Fruit fly (Drosophila melanogaster): Measurements from ENCODE around the gene CG1840.

Gene CG1840

DNA sequence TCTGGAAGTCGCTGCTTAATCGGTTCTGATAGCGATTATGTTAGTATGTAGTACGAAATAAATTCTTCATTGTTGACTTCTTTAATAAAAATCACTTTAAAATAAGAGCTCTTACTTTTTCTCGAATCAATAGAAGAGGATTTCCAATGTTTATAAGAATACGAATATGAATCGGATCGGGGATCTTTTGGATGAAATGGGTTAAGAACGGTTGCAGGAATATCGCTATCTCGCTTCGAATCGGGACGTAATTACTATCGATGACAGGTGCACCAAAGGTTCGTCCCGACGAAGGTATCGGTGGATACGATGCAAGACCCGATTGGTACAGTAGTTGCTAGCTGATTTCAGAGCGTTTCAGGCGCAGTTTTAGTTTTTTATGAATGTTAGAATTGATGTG lies 5.5 kb downstream of the CG1840 start, which contains the start of gene wisp:
TSS of gene wisp (plus strand) at position 301 of the 400 bp plus-strand sequence.
- TF ChIP-seq CG8478 (optimal IDR thresholded peaks at IDR 0.05) (no peak), pan (optimal IDR thresholded peaks at IDR 0.05) (no peak)

DNA sequence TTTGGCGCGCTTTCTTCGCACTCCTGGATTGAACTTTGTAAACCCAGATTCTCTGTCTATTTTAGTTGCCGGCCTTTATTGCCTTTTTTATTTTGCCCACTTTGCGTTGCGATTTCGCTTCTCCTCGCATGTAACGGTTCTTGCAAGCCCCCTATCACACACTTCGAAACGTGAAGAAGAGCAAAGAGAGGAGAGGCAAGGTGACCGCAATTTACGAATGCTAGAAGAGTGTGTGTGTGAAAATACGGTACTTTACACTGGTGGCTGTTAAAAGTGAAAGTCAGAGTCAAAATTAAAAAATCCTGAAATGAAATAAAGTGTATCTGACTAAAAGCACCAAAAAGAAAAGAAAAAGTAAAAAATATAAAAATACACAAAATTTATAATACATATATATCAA lies 6.0 kb downstream of the CG1840 start:
- TF ChIP-seq pan (optimal IDR thresholded peaks at IDR 0.05) (no peak), psq (optimal IDR thresholded peaks at IDR 0.05) (no peak), CG8478 (optimal IDR thresholded peaks at IDR 0.05) (no peak), Dll (optimal IDR thresholded peaks at IDR 0.05) (no peak), usp (GFP tag; optimal IDR thresholded peaks at IDR 0.05) (no peak), EcR (GFP tag; optimal IDR thresholded peaks at IDR 0.05) (no peak)

DNA sequence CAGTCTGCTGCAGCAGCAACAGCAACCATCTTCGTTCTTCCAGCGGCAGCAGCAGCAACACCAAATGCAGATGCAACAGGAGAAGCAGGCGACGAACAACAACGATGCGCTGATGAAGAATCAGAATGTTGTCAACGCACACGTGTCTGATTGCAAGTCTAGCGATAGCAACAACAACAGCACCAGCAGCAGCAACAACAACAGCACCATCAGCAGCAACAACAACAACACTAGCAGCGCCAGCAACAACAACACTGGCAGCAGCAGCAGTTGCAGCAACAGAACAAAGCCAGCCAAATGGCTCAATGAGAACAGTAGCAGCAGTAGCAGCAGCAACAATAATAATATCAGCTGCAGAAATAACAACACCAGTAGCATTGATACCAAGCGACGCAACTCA lies 7.0 kb downstream of the CG1840 start:
- TF ChIP-seq usp (GFP tag; optimal IDR thresholded peaks at IDR 0.05), result no peak
- TF ChIP-seq pan (optimal IDR thresholded peaks at IDR 0.05), result no peak
- TF ChIP-seq psq (optimal IDR thresholded peaks at IDR 0.05), result no peak
- TF ChIP-seq EcR (GFP tag; optimal IDR thresholded peaks at IDR 0.05), result no peak
- no peak for TF ChIP-seq CG8478 (optimal IDR thresholded peaks at IDR 0.05)
- TF ChIP-seq Dll (optimal IDR thresholded peaks at IDR 0.05), result no peak

DNA sequence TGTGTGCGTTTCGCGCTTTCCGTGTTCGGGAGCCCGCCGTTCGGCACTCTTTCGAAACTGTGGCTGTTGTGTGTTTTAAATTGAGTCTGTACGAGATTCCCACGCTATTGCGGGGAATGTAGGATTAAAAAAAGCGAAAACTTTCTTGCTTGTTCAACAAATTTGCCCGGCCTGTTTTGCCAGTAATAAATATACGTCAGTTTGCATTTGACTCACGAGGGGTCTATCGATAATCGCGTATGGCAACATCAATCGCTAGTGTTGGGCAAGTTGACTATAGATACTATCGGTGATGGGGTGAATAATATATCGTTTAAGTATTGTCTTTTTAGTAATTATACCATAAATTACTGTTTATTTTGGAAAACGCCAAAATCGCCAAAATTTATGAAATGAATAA lies 17.0 kb downstream of the CG1840 start, which contains the start of gene Upf1:
TSS of gene Upf1 (minus strand) at position 228 of the 400 bp plus-strand sequence.
- TF ChIP-seq EcR (GFP tag; optimal IDR thresholded peaks at IDR 0.05) (no peak), Dll (optimal IDR thresholded peaks at IDR 0.05) (no peak), usp (GFP tag; optimal IDR thresholded peaks at IDR 0.05) (no peak), pan (optimal IDR thresholded peaks at IDR 0.05) (no peak), CG8478 (optimal IDR thresholded peaks at IDR 0.05) (no peak), psq (optimal IDR thresholded peaks at IDR 0.05) (no peak)

DNA sequence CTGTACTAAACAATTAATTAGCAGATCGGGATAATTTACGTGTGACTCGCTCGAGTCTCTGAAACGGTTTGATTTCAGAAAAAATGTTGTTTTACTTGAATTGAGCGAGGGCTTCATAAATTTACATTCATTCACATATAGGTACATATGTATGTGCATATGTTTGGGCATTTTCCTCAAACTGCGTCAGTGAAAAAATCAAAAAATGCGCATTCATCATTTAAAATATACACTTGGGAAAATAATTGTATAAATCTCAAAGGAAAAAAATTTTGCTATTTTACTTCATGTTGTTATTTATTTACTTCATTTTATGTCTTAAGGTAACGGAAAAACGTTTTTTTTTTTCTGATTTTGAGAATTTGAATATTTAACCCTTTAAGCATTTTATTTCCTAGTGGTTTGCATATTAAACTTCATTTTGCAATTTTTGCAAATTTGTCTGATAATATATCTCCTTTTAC lies 18.7 kb downstream of the CG1840 start, which contains the start of gene CG43156:
TSS of gene CG43156 (minus strand) at position 51 of the 464 bp plus-strand sequence.
- TF ChIP-seq pan (optimal IDR thresholded peaks at IDR 0.05), result no peak
- TF ChIP-seq usp (GFP tag; optimal IDR thresholded peaks at IDR 0.05), result no peak
- TF ChIP-seq EcR (GFP tag; optimal IDR thresholded peaks at IDR 0.05), result no peak
- TF ChIP-seq Dll (optimal IDR thresholded peaks at IDR 0.05), result no peak
- TF ChIP-seq psq (optimal IDR thresholded peaks at IDR 0.05), result no peak
- no peak for TF ChIP-seq CG8478 (optimal IDR thresholded peaks at IDR 0.05)

DNA sequence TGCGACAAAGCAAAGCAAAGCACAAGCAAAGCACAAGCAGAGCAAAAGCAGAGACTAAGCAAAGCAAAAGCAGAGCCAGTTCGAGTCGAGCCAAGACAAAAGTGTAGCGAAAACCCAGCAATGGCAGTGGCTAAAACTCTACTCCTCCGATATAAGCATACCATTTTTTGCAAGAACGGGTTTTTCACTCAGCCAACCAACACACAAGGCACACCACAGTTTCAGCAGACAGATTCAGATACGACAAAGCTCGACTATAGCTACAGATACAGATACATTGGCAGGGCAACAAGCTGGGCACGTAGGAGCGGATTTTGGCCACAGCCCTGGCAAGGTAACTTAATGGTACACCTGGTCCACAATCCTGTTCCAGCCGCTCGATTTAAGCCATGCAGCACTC lies 25.4 kb downstream of the CG1840 start:
- no peak for TF ChIP-seq CG8478 (optimal IDR thresholded peaks at IDR 0.05)
- TF ChIP-seq EcR (GFP tag; optimal IDR thresholded peaks at IDR 0.05), result no peak
- no peak for TF ChIP-seq pan (optimal IDR thresholded peaks at IDR 0.05)
- no peak for TF ChIP-seq Dll (optimal IDR thresholded peaks at IDR 0.05)
- TF ChIP-seq usp (GFP tag; optimal IDR thresholded peaks at IDR 0.05), result no peak
- TF ChIP-seq psq (optimal IDR thresholded peaks at IDR 0.05), result no peak

DNA sequence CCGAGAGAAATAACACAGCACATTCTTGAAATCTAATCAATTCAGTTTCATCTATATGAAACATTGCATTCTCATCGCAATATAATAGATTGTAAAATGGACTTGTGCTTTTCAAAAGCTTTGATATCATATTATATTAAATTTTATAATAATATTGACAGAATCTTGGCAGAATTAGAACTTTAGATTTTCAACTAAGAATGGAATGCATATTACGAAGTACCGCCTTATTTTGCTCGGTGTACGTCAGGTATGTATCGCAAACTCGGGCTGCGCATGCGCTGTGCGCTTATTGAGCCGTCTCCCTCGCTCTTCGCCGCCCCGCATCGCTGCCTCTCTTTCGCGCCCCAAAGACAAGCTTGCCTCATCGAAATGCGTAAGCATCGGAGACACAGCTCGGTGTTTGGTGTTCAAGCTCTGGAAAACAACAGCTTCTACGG lies 27.0 kb downstream of the CG1840 start:
- TF ChIP-seq EcR (GFP tag; optimal IDR thresholded peaks at IDR 0.05), result no peak
- no peak for TF ChIP-seq Dll (optimal IDR thresholded peaks at IDR 0.05)
- no peak for TF ChIP-seq pan (optimal IDR thresholded peaks at IDR 0.05)
- no peak for TF ChIP-seq psq (optimal IDR thresholded peaks at IDR 0.05)
- TF ChIP-seq usp (GFP tag; optimal IDR thresholded peaks at IDR 0.05), result no peak
- TF ChIP-seq CG8478 (optimal IDR thresholded peaks at IDR 0.05), result no peak

DNA sequence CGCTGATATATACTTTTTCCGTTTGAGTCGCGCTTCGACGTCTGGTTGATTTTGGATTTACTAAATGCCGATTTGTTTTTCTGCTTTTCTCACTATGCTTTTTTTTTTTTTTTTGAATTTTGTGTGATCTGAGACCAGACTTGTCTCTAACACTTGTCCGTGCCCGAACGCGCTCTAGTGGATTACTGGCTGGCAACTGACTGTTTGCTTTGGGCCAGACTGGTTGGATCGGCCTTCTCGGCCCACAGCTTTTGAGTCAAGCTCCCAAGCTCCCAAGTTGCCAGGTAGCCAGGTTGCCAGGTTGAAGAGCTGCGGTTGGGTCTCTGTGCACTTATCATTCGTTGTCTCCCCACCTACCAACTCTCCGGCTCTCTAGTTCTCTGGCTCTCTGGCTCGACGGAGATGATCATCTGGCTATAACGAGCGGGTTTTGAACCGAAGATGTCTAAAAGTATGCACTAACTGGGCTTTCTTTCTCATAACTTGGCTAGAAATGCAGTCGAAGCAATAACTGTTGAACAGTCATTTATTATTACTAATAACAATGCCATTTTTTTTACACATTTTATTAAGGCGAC lies 29.0 kb downstream of the CG1840 start, which contains the start of gene pot:
TSS of gene pot (minus strand) at position 205 of the 578 bp plus-strand sequence.
- no peak for TF ChIP-seq usp (GFP tag; optimal IDR thresholded peaks at IDR 0.05)
- no peak for TF ChIP-seq EcR (GFP tag; optimal IDR thresholded peaks at IDR 0.05)
- TF ChIP-seq psq (optimal IDR thresholded peaks at IDR 0.05), result no peak
- TF ChIP-seq pan (optimal IDR thresholded peaks at IDR 0.05), result no peak
- TF ChIP-seq Dll (optimal IDR thresholded peaks at IDR 0.05), result no peak
- no peak for TF ChIP-seq CG8478 (optimal IDR thresholded peaks at IDR 0.05)

DNA sequence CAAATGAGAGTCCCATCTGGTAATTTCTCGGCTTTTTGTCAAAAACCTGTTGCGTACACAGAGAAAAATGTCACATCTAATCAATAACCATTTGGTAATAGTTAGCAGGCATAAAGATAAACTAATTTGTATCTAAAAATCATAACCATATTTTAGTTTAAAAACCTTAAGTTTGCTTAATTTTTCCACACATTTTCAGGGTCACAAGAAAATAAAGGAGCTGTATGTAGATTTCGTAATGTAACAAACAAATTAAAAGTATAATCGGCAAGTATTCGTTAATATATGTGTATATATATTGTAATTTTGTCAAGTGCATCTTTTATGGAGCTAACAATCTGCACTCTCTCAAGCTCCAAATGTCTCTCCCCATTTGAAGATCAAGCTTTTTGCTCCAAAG lies 32.8 kb downstream of the CG1840 start:
- TF ChIP-seq pan (optimal IDR thresholded peaks at IDR 0.05), result no peak
- no peak for TF ChIP-seq psq (optimal IDR thresholded peaks at IDR 0.05)
- no peak for TF ChIP-seq Dll (optimal IDR thresholded peaks at IDR 0.05)
- TF ChIP-seq EcR (GFP tag; optimal IDR thresholded peaks at IDR 0.05), result no peak

DNA sequence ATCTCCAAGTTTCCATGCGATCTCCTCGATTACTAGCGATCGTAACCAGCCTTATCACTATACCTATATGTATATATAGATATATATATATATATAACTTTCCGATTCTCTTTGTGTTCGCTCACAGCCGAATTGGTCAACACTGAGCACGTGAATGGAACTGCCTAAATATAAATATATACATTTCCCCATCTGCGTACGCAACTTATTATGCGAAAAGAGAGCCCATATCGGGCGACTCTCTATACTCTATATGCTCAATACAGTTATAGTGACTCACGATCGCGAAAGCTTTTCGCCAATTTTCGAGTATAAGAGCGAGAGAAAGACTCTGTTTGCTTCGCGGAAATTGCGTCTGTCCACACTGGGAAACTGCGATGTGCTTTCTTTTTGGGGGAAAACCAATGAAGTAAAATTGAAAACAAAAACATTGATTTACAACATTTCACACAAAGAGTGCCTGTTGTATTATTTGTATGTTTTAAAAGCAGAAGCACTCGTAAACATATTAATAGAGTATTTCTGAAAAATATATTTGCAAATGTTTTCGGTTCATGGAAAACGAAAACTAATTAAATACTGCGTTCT lies 34.6 kb downstream of the CG1840 start:
- TF ChIP-seq CG8478 (optimal IDR thresholded peaks at IDR 0.05) (no peak), EcR (GFP tag; optimal IDR thresholded peaks at IDR 0.05) (no peak), psq (optimal IDR thresholded peaks at IDR 0.05) (no peak), Dll (optimal IDR thresholded peaks at IDR 0.05) (no peak), pan (optimal IDR thresholded peaks at IDR 0.05) (no peak), usp (GFP tag; optimal IDR thresholded peaks at IDR 0.05) (no peak)

DNA sequence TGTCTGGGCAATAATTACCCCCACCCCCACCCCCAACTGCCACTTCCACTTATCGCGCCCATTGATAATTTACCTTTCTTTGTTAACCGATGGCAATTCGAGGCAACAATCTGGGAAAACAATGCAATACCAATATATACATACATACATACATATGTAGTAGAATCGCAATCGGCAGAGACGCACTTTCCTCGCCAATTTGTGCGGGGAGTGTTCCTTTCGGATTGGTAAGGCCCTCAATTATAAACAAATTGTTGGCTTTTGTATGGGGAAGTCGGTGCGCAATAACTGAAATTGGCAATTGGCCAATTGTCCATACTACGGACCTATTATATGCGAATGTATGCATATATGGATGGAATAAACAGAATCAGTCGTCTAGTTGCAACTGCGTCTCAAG lies 35.5 kb downstream of the CG1840 start:
- TF ChIP-seq pan (optimal IDR thresholded peaks at IDR 0.05) (no peak), psq (optimal IDR thresholded peaks at IDR 0.05) (no peak), EcR (GFP tag; optimal IDR thresholded peaks at IDR 0.05) (no peak), CG8478 (optimal IDR thresholded peaks at IDR 0.05) (no peak), usp (GFP tag; optimal IDR thresholded peaks at IDR 0.05) (no peak), Dll (optimal IDR thresholded peaks at IDR 0.05) (no peak)

DNA sequence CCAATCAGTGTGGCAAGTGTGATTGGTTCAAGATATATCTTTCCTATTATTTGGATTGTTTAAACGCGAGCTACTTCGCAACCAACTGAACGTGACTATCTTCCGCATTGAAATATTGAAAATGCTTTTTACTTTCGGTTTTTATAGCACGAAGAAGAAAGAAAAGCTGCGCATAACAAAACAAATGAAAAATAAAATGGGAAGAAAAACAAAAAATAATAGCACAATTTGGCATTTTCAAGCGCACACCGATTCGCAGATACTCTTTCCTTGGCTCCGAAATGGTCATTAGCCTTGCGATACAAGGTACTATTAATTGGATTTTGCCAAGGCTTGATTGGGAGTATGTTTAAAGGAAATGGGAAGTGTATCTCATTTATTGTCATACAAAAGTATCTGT lies 36.4 kb downstream of the CG1840 start, which contains the start of gene Sclp:
TSS of gene Sclp (minus strand) at position 101 of the 400 bp plus-strand sequence.
- no peak for TF ChIP-seq pan (optimal IDR thresholded peaks at IDR 0.05)
- TF ChIP-seq CG8478 (optimal IDR thresholded peaks at IDR 0.05), result no peak
- TF ChIP-seq EcR (GFP tag; optimal IDR thresholded peaks at IDR 0.05), result no peak
- TF ChIP-seq usp (GFP tag; optimal IDR thresholded peaks at IDR 0.05), result no peak
- TF ChIP-seq psq (optimal IDR thresholded peaks at IDR 0.05), result no peak
- no peak for TF ChIP-seq Dll (optimal IDR thresholded peaks at IDR 0.05)
